Fruit fly (Drosophila melanogaster) whole organism, embryonic: ENCODE data around the gene CG10863.

ENCODE experiments used
- Abd-B ChIP-seq: fragments of 200-800 bp; sonication (Bioruptor generic); optimal IDR thresholded peaks from 2 replicates; lab custom pipeline; 2018; ENCODE audit warnings: missing biosample characterization, mild to moderate bottlenecking, missing genetic modification characterization, moderate library complexity
- Atf3 ChIP-seq: fragments of 200-800 bp; sonication (Bioruptor generic); optimal IDR thresholded peaks from 3 replicates; lab custom pipeline; 2016; ENCODE audit warnings: missing biosample characterization, missing genetic modification characterization
- Blimp-1 ChIP-seq: fragments of 200-800 bp; sonication (Bioruptor generic); optimal IDR thresholded peaks from 3 replicates; lab custom pipeline; 2018; ENCODE audit warnings: missing biosample characterization, missing genetic modification characterization, mild to moderate bottlenecking, moderate library complexity, missing genetic modification reagents
- CG11085 ChIP-seq: fragments of 200-800 bp; sonication (Bioruptor generic); IDR thresholded peaks from 2 replicates; pipeline ENCODE4 v1.3.6; 2022; ENCODE audit warnings: missing biosample characterization, missing genetic modification characterization
- CG11093 ChIP-seq: fragments of 200-800 bp; sonication (Bioruptor generic); IDR thresholded peaks from 3 replicates; pipeline ENCODE4 v1.3.6; 2022; ENCODE audit warnings: missing biosample characterization, missing genetic modification characterization
- CG12659 ChIP-seq: fragments of 200-800 bp; sonication (Bioruptor generic); optimal IDR thresholded peaks from 3 replicates; lab custom pipeline; 2017; ENCODE audit warnings: mild to moderate bottlenecking, missing biosample characterization, missing genetic modification reagents, missing genetic modification characterization
- CG13123 ChIP-seq: fragments of 200-800 bp; sonication (Bioruptor generic); optimal IDR thresholded peaks from 2 replicates; lab custom pipeline; 2016; ENCODE audit warnings: missing biosample characterization, missing genetic modification characterization
- CG14050 ChIP-seq: fragments of 200-800 bp; sonication (Bioruptor generic); IDR thresholded peaks from 3 replicates; pipeline ENCODE4 v1.3.6; 2022; ENCODE audit warnings: missing biosample characterization, missing genetic modification characterization
- CG15479 ChIP-seq: fragments of 200-800 bp; sonication (Bioruptor generic); optimal IDR thresholded peaks from 3 replicates; lab custom pipeline; 2019; ENCODE audit warnings: missing biosample characterization, mild to moderate bottlenecking, missing genetic modification characterization, moderate library complexity
- CG16863 ChIP-seq: fragments of 200-800 bp; sonication (Bioruptor generic); optimal IDR thresholded peaks from 3 replicates; lab custom pipeline; 2016; ENCODE audit warnings: missing biosample characterization, missing genetic modification characterization
- CG17359 ChIP-seq: fragments of 200-800 bp; sonication (Bioruptor generic); optimal IDR thresholded peaks from 3 replicates; lab custom pipeline; 2018; ENCODE audit warnings: missing biosample characterization, mild to moderate bottlenecking, missing genetic modification characterization, moderate library complexity
- CG17568 ChIP-seq: fragments of 200-800 bp; sonication (Bioruptor generic); optimal IDR thresholded peaks from 2 replicates; lab custom pipeline; 2018; ENCODE audit warnings: missing biosample characterization, mild to moderate bottlenecking, missing genetic modification characterization, moderate library complexity
- CG17829 ChIP-seq: fragments of 200-800 bp; optimal IDR thresholded peaks from 2 replicates; lab custom pipeline; 2019; ENCODE audit warnings: missing biosample characterization, mild to moderate bottlenecking, missing genetic modification characterization, moderate library complexity
- CG18011 ChIP-seq: fragments of 200-800 bp; sonication (Bioruptor generic); optimal IDR thresholded peaks from 2 replicates; lab custom pipeline; 2017; ENCODE audit warnings: missing biosample characterization, missing genetic modification characterization, mild to moderate bottlenecking, moderate library complexity, missing genotype
- CG30431 ChIP-seq: fragments of 200-800 bp; sonication (Bioruptor generic); optimal IDR thresholded peaks from 2 replicates; lab custom pipeline; 2017; ENCODE audit warnings: missing biosample characterization, missing genetic modification characterization
- CG3281 ChIP-seq: fragments of 200-800 bp; sonication (Bioruptor generic); optimal IDR thresholded peaks from 3 replicates; lab custom pipeline; 2017; ENCODE audit warnings: missing biosample characterization, mild to moderate bottlenecking, missing genetic modification characterization
- CG3995 ChIP-seq: fragments of 200-800 bp; sonication (Bioruptor generic); optimal IDR thresholded peaks from 3 replicates; lab custom pipeline; 2016; ENCODE audit warnings: missing biosample characterization, missing genetic modification characterization
- CG4328 ChIP-seq: fragments of 200-800 bp; sonication (Bioruptor generic); optimal IDR thresholded peaks from 3 replicates; lab custom pipeline; 2017; ENCODE audit warnings: missing biosample characterization, missing genetic modification reagents, missing genetic modification characterization
- CG4404 ChIP-seq: fragments of 200-800 bp; sonication (Bioruptor generic); IDR thresholded peaks from 2 replicates; pipeline ENCODE4 v1.3.6; 2022; ENCODE audit warnings: missing biosample characterization, missing genetic modification characterization
- CG7786 ChIP-seq: fragments of 200-800 bp; sonication (Bioruptor generic); optimal IDR thresholded peaks from 2 replicates; lab custom pipeline; 2016; ENCODE audit warnings: missing biosample characterization, missing genetic modification characterization
- CG8089 ChIP-seq: fragments of 200-800 bp; sonication (Bioruptor generic); optimal IDR thresholded peaks from 3 replicates; lab custom pipeline; 2016; ENCODE audit warnings: missing biosample characterization, missing genetic modification characterization
- CG9727 ChIP-seq: fragments of 200-800 bp; sonication (Bioruptor generic); optimal IDR thresholded peaks from 3 replicates; lab custom pipeline; 2017; ENCODE audit warnings: missing biosample characterization, mild to moderate bottlenecking, missing genetic modification characterization
- Dip3 ChIP-seq: fragments of 200-800 bp; sonication (Bioruptor generic); optimal IDR thresholded peaks from 3 replicates; lab custom pipeline; 2016; ENCODE audit warnings: missing biosample characterization, missing genetic modification characterization
- ERR ChIP-seq: fragments of 200-800 bp; sonication (Bioruptor generic); optimal IDR thresholded peaks from 2 replicates; lab custom pipeline; 2016; ENCODE audit warnings: missing biosample characterization, missing genetic modification characterization
- Hr51 ChIP-seq, 2 experiments: fragments of 200-800 bp; sonication (Bioruptor generic); optimal IDR thresholded peaks; 2 replicates in 1 of 2; 3 replicates in 1 of 2; lab custom pipeline; 2016 to 2018; ENCODE audit warnings: missing biosample characterization in 2 of 2, missing genetic modification characterization in 2 of 2, mild to moderate bottlenecking in 1 of 2, moderate library complexity in 1 of 2
- Mad ChIP-seq: fragments of 200-800 bp; sonication (Bioruptor generic); optimal IDR thresholded peaks from 2 replicates; lab custom pipeline; 2016; ENCODE audit warnings: missing biosample characterization, missing genetic modification characterization
- Meics ChIP-seq: fragments of 200-800 bp; sonication (Bioruptor generic); optimal IDR thresholded peaks from 2 replicates; lab custom pipeline; 2017; ENCODE audit warnings: missing biosample characterization, mild to moderate bottlenecking, missing genetic modification characterization
- Mes4 ChIP-seq: fragments of 200-800 bp; sonication (Bioruptor generic); optimal IDR thresholded peaks from 2 replicates; lab custom pipeline; 2016; ENCODE audit warnings: missing biosample characterization, missing genetic modification characterization
- Mrtf ChIP-seq: fragments of 200-800 bp; sonication (Bioruptor generic); IDR thresholded peaks from 3 replicates; pipeline ENCODE4 v1.3.6; 2022; ENCODE audit warnings: missing biosample characterization, missing genetic modification characterization
- Oaz ChIP-seq: fragments of 200-800 bp; sonication (Bioruptor generic); IDR thresholded peaks from 2 replicates; pipeline ENCODE4 v1.3.6; 2022; ENCODE audit warnings: missing biosample characterization, missing genetic modification characterization
- Vsx1 ChIP-seq: fragments of 200-800 bp; sonication (Bioruptor generic); optimal IDR thresholded peaks from 2 replicates; lab custom pipeline; 2017; ENCODE audit warnings: missing biosample characterization, mild to moderate bottlenecking, missing genetic modification characterization, missing genetic modification reagents
- Xbp1 ChIP-seq: fragments of 200-800 bp; sonication (Bioruptor generic); optimal IDR thresholded peaks from 3 replicates; lab custom pipeline; 2016; ENCODE audit warnings: missing biosample characterization, mild to moderate bottlenecking, missing genetic modification characterization
- al ChIP-seq: fragments of 200-800 bp; sonication (Bioruptor generic); IDR thresholded peaks from 2 replicates; pipeline ENCODE4 v1.3.6; 2022; ENCODE audit warnings: missing biosample characterization, missing genetic modification characterization
- az2 ChIP-seq: fragments of 200-800 bp; sonication (Bioruptor generic); optimal IDR thresholded peaks from 3 replicates; lab custom pipeline; 2016; ENCODE audit warnings: missing biosample characterization, missing genetic modification characterization
- dpn ChIP-seq, 2 experiments: fragments of 200-800 bp; sonication (Bioruptor generic); optimal IDR thresholded peaks; 3 replicates each; lab custom pipeline; 2016; ENCODE audit warnings: missing biosample characterization in 2 of 2, missing genetic modification characterization in 2 of 2
- esg ChIP-seq: fragments of 200-800 bp; sonication (Bioruptor generic); conservative IDR thresholded peaks from 2 replicates; pipeline ENCODE4 v1.3.6; 2022; ENCODE audit warnings: missing biosample characterization, missing genetic modification characterization
- gem ChIP-seq: fragments of 200-800 bp; sonication (Bioruptor generic); optimal IDR thresholded peaks from 2 replicates; lab custom pipeline; 2019; ENCODE audit warnings: missing biosample characterization, mild to moderate bottlenecking, missing genetic modification characterization, moderate library complexity
- gsb-n ChIP-seq: fragments of 200-800 bp; sonication (Bioruptor generic); optimal IDR thresholded peaks from 3 replicates; lab custom pipeline; 2018; ENCODE audit warnings: missing biosample characterization, mild to moderate bottlenecking, missing genetic modification characterization
- lbe ChIP-seq: fragments of 200-800 bp; sonication (Bioruptor generic); optimal IDR thresholded peaks from 2 replicates; lab custom pipeline; 2016; ENCODE audit warnings: missing biosample characterization, mild to moderate bottlenecking, missing genetic modification characterization
- lov ChIP-seq, 2 experiments: fragments of 200-800 bp in 1 of 2; fragments of >200 bp in 1 of 2; sonication (Bioruptor generic) in 1 of 2; IDR thresholded peaks in 1 of 2; optimal IDR thresholded peaks in 1 of 2; 2 replicates in 1 of 2; 3 replicates in 1 of 2; pipeline versions ENCODE4 v1.3.6 to Lab custom; 2017 to 2022; ENCODE audit warnings: missing biosample characterization in 1 of 2, missing genetic modification characterization in 1 of 2
- nom ChIP-seq: fragments of 200-800 bp; sonication (Bioruptor generic); optimal IDR thresholded peaks from 2 replicates; lab custom pipeline; 2017; ENCODE audit warnings: missing biosample characterization, missing genetic modification characterization, mild to moderate bottlenecking, moderate library complexity, missing genetic modification reagents
- odd ChIP-seq: fragments of 200-800 bp; sonication (Bioruptor generic); optimal IDR thresholded peaks from 2 replicates; lab custom pipeline; 2017; ENCODE audit warnings: missing biosample characterization, mild to moderate bottlenecking, missing genetic modification characterization
- rib ChIP-seq: fragments of 200-800 bp; sonication (Bioruptor generic); IDR thresholded peaks from 2 replicates; pipeline ENCODE4 v1.3.6; 2022; ENCODE audit warnings: missing biosample characterization, missing genetic modification characterization
- ro ChIP-seq: fragments of 200-800 bp; sonication (Bioruptor generic); IDR thresholded peaks from 2 replicates; pipeline ENCODE4 v1.3.6; 2022; ENCODE audit warnings: missing biosample characterization, missing genetic modification characterization
- trh ChIP-seq: fragments of 200-800 bp; sonication (Bioruptor generic); optimal IDR thresholded peaks from 2 replicates; lab custom pipeline; 2016; ENCODE audit warnings: missing biosample characterization, missing genetic modification characterization
- tup ChIP-seq: fragments of 200-800 bp; sonication (Bioruptor generic); optimal IDR thresholded peaks from 2 replicates; lab custom pipeline; 2016; ENCODE audit warnings: missing biosample characterization, mild to moderate bottlenecking, missing genetic modification characterization, moderate library complexity
- vnd ChIP-seq: fragments of 200-800 bp; sonication (Bioruptor generic); IDR thresholded peaks from 3 replicates; pipeline ENCODE4 v1.3.6; 2022; ENCODE audit warnings: missing biosample characterization, missing genetic modification characterization; ENCODE audit not compliant: partially characterized antibody
- wek ChIP-seq: fragments of 200-800 bp; sonication (Bioruptor generic); optimal IDR thresholded peaks from 3 replicates; lab custom pipeline; 2018; ENCODE audit warnings: missing biosample characterization, mild to moderate bottlenecking, missing genetic modification characterization, moderate library complexity
- yki ChIP-seq: fragments of >200 bp; optimal IDR thresholded peaks from 3 replicates; lab custom pipeline; 2018
- z ChIP-seq: fragments of 200-800 bp; sonication (Bioruptor generic); IDR thresholded peaks from 3 replicates; pipeline ENCODE4 v1.3.6; 2022; ENCODE audit warnings: missing biosample characterization, missing genetic modification characterization
- zen2 ChIP-seq: fragments of 200-800 bp; sonication (Bioruptor generic); IDR thresholded peaks from 3 replicates; pipeline ENCODE4 v1.3.6; 2022; ENCODE audit warnings: missing biosample characterization, missing genetic modification characterization; ENCODE audit not compliant: partially characterized antibody

Gene CG10863

DNA sequence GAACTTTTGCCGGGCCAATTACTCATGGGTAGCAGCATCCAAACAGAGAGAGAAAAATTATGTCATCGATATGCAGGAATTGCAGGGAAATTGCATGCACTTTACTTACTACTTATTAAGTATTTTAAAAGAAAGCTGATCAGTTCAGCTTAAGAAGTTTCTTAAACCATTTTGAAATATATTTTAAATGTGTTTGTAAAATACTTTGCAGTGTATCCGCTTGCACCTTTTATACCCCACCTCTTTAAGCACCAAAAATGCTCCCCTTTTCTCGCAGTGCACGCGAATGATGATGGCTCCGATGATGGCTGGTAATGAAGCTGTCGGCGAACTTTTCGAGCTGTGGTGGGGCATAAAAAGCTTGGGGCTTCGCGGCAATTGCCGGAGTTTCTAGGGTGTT is 10.2 kb upstream of the CG10863 start, which contains the start of gene CG14984 (continued):
- peak; percentile 38 for TF ChIP-seq gem (tag; lab: Kevin White, UChicago)
- TF ChIP-seq Mes4 (GFP tag; lab: Kevin White, UChicago) = no peak
- no peak for TF ChIP-seq CG13123 (GFP tag; lab: Kevin White, UChicago)
- no peak for TF ChIP-seq CG11085 (GFP tag; lab: Robert Waterston, UW)
- no peak for TF ChIP-seq ro (GFP tag; lab: Robert Waterston, UW)
- no peak for TF ChIP-seq Abd-B (GFP tag; lab: Kevin White, UChicago)
- TF ChIP-seq Vsx1 = no peak
- peak; percentile 1 for TF ChIP-seq ERR (GFP tag; lab: Kevin White, UChicago)
- no peak for TF ChIP-seq CG17829
- no peak for TF ChIP-seq CG30431 (GFP tag; lab: Kevin White, UChicago)
- TF ChIP-seq nom (GFP tag; lab: Kevin White, UChicago) = peak; percentile 71
- no peak for TF ChIP-seq CG18011
- peak; percentile 67 for TF ChIP-seq lbe (GFP tag; lab: Kevin White, UChicago)
- peak; percentile 20 for TF ChIP-seq Xbp1
- TF ChIP-seq Oaz (GFP tag; lab: Robert Waterston, UW) = no peak
- TF ChIP-seq Atf3 (GFP tag; lab: Kevin White, UChicago) = no peak
- TF ChIP-seq CG16863 = no peak
- no peak for TF ChIP-seq vnd (GFP tag; lab: Robert Waterston, UW)
- no peak for TF ChIP-seq wek (GFP tag; lab: Kevin White, UChicago)
- TF ChIP-seq CG3995 (GFP tag; lab: Kevin White, UChicago) = no peak
- no peak for TF ChIP-seq az2 (GFP tag; lab: Kevin White, UChicago)
- TF ChIP-seq gsb-n (tag; lab: Kevin White, UChicago) = no peak
- no peak for TF ChIP-seq Mad
- peak; percentile 21 for TF ChIP-seq Blimp-1
- TF ChIP-seq CG8089 (GFP tag; lab: Kevin White, UChicago) = no peak
- no peak for TF ChIP-seq CG12659 (GFP tag; lab: Kevin White, UChicago)
- TF ChIP-seq trh (GFP tag; lab: Kevin White, UChicago) = no peak
- TF ChIP-seq CG9727 (GFP tag; lab: Kevin White, UChicago) = peak; percentile 13
- no peak for TF ChIP-seq rib
- TF ChIP-seq CG4328 = no peak
- peak; percentile 78 for TF ChIP-seq CG3281 (GFP tag; lab: Kevin White, UChicago)
- TF ChIP-seq CG17359 (tag; lab: Kevin White, UChicago) = peak; percentile 29
- TF ChIP-seq Meics (GFP tag; lab: Kevin White, UChicago) = peak; percentile 72
- TF ChIP-seq CG4404 = peak; percentile 43; the same call in 1 of the 2 replicates
- TF ChIP-seq zen2 (GFP tag; lab: Robert Waterston, UW) = no peak
- no peak for TF ChIP-seq CG17568 (GFP tag; lab: Kevin White, UChicago)
- TF ChIP-seq CG11093 (GFP tag; lab: Robert Waterston, UW) = no peak
- peak; percentile 23 for TF ChIP-seq CG7786 (GFP tag; lab: Kevin White, UChicago)
- TF ChIP-seq tup (GFP tag; lab: Kevin White, UChicago) = no peak
- TF ChIP-seq yki = no peak
- TF ChIP-seq z (GFP tag; lab: Robert Waterston, UW) = no peak
- no peak for TF ChIP-seq odd
- no peak for TF ChIP-seq CG15479 (GFP tag; lab: Kevin White, UChicago)
- TF ChIP-seq esg = 0 out of 2 replicates have a peak, but pooled peaks have one; percentile 12
- peak; percentile 26 for TF ChIP-seq Dip3 (GFP tag; lab: Kevin White, UChicago)
- no peak for TF ChIP-seq CG14050 (GFP tag; lab: Robert Waterston, UW)
- peak in 1 of 2 experiments; percentile 11 for TF ChIP-seq Hr51 (GFP tag; optimal IDR thresholded peaks at IDR 0.05; lab: Kevin White, UChicago)
- TF ChIP-seq al (GFP tag; lab: Robert Waterston, UW) = peak; percentile 82
- no peak for TF ChIP-seq lov (optimal IDR thresholded peaks at IDR 0.05; lab: Kevin White, UChicago)
- TF ChIP-seq lov (GFP tag; IDR thresholded peaks at IDR 0.05; lab: Robert Waterston, UW) = no peak
- no peak for TF ChIP-seq Mrtf (GFP tag; lab: Robert Waterston, UW)
- TF ChIP-seq dpn (GFP tag; optimal IDR thresholded peaks at IDR 0.05; lab: Kevin White, UChicago) = peak; percentile 32 to 42
